Worm (Caenorhabditis elegans) whole organism, early embryonic: Measurements from ENCODE around the gene R09A8.1.

Source experiments
- ama-1 ChIP-seq: fragments of 150-350 bp; optimal IDR thresholded peaks from 2 replicates; lab custom pipeline; 2014
- hmg-4 ChIP-seq: fragments of 200-800 bp; sonication (Bioruptor generic); optimal IDR thresholded peaks from 2 replicates; lab custom pipeline; 2018; ENCODE audit warnings: mild to moderate bottlenecking, missing genetic modification characterization, missing compliant biosample characterization
- pes-1 ChIP-seq: fragments of 200-800 bp; sonication (Bioruptor generic); IDR thresholded peaks from 2 replicates; pipeline ENCODE4 v1.3.6; 2022; ENCODE audit warnings: missing genetic modification reagents, missing genetic modification characterization, missing compliant biosample characterization
- sea-1 ChIP-seq: fragments of 200-800 bp; sonication (Bioruptor generic); conservative IDR thresholded peaks from 2 replicates; pipeline ENCODE4 v1.3.6; 2022; ENCODE audit warnings: missing genetic modification characterization, missing compliant biosample characterization

DNA sequence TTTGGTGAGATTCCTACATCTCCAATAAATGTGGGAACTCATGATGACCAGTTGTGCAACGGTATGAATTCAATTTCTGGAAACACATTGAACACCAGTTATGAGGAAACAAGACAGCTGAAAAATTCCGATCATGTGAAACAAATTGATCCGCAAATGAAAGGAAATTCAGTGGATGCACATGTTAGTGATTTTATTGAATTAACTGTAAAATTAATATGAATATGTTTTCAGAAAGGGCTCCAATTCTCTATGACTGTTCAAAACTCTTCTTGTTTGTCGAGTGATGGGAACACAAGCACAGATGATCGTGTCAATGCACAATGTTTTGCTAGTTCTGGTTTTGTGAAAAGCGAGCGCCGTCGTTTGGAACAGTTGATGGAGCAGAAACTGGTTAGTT is 6.8 kb downstream of the R09A8.1 start:
- TF ChIP-seq sea-1 (GFP tag; lab: Robert Waterston, UW) = no peak
- TF ChIP-seq ama-1 (lab: Kevin White, UChicago) = no peak
- TF ChIP-seq pes-1 = no peak
- no peak for TF ChIP-seq hmg-4
